Worm (Caenorhabditis elegans): ENCODE data around the gene nlp-24.

DNA sequence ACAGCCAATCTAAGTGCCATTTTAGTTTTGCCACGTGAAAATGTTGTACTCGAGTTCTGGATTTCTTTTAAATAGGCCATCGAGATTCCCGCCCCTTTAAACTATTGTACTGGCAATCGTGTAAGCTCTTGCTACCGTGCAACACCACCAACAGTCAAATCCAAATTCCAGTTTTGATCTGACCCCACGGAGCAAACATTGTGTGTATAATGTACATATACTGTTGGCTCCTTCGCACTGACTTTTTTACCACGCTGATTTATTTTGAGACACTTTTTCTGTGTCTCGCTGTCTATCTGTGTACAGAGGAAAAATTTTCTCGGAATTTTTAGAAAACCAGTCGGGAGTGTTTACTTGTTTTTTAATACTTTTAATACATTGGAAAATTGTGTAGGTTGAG lies 6.1 kb upstream of the nlp-24 start, which contains the start of gene piit-1:
- TF ChIP-seq tbx-37 (GFP tag; conservative IDR thresholded peaks at IDR 0.05) (no peak), flt-1 (GFP tag; IDR thresholded peaks at IDR 0.05) (no peak), hnd-1 (tag; optimal IDR thresholded peaks at IDR 0.05) (no peak), aly-1 (tag; optimal IDR thresholded peaks at IDR 0.05) (no peak), pes-1 (GFP tag; IDR thresholded peaks at IDR 0.05) (no peak)

Measured in whole organism, early embryonic.